Worm (Caenorhabditis elegans) whole organism, mixed stage, embryonic: Measurements from ENCODE around the gene Y47D7A.3.

ENCODE experiments used
- M03D4.4 ChIP-seq: sonication (generic microtip); optimal IDR thresholded peaks from 2 replicates; lab custom pipeline; 2017; ENCODE audit warnings: mild to moderate bottlenecking, missing genetic modification characterization, missing compliant biosample characterization
- bed-3 ChIP-seq: fragments of 200-800 bp; sonication (Bioruptor generic); optimal IDR thresholded peaks from 3 replicates; lab custom pipeline; 2018; ENCODE audit warnings: mild to moderate bottlenecking, missing genetic modification characterization, moderate library complexity, missing compliant biosample characterization
- ceh-39 ChIP-seq: fragments of 150-350 bp; optimal IDR thresholded peaks from 2 replicates; lab custom pipeline; 2014; ENCODE audit warnings: missing biosample characterization, missing genetic modification characterization
- ceh-43 ChIP-seq: fragments of 200-800 bp; sonication (Bioruptor generic); optimal IDR thresholded peaks from 2 replicates; lab custom pipeline; 2018; ENCODE audit warnings: mild to moderate bottlenecking, missing genetic modification characterization, moderate library complexity, missing compliant biosample characterization
- ces-1 ChIP-seq: fragments of 150-350 bp; optimal IDR thresholded peaks from 2 replicates; lab custom pipeline; 2014; ENCODE audit warnings: missing biosample characterization, missing genetic modification reagents, missing genetic modification characterization
- cnd-1 ChIP-seq: fragments of 200-800 bp; sonication (Bioruptor generic); optimal IDR thresholded peaks from 2 replicates; lab custom pipeline; 2018; ENCODE audit warnings: mild to moderate bottlenecking, missing genetic modification characterization, missing compliant biosample characterization
- drap-1 ChIP-seq: fragments of 200-800 bp; sonication (Bioruptor generic); optimal IDR thresholded peaks from 3 replicates; lab custom pipeline; 2018; ENCODE audit warnings: mild to moderate bottlenecking, missing genetic modification characterization, missing compliant biosample characterization
- elt-1 ChIP-seq: sonication (generic microtip); optimal IDR thresholded peaks from 2 replicates; lab custom pipeline; 2017; ENCODE audit warnings: missing genetic modification characterization, mild to moderate bottlenecking, missing compliant biosample characterization, antibody characterized with exemption, moderate library complexity, borderline replicate concordance; ENCODE audit not compliant: insufficient read depth
- elt-3 ChIP-seq: fragments of 150-350 bp; optimal IDR thresholded peaks from 2 replicates; lab custom pipeline; 2014; ENCODE audit warnings: missing biosample characterization, missing genetic modification characterization
- flh-1 ChIP-seq: fragments of 200-800 bp; sonication (Bioruptor generic); optimal IDR thresholded peaks from 2 replicates; lab custom pipeline; 2018; ENCODE audit warnings: mild to moderate bottlenecking, missing genetic modification characterization, moderate library complexity, missing compliant biosample characterization
- ham-2 ChIP-seq: fragments of 200-800 bp; sonication (Bioruptor generic); optimal IDR thresholded peaks from 2 replicates; lab custom pipeline; 2018; ENCODE audit warnings: mild to moderate bottlenecking, missing genetic modification characterization, missing compliant biosample characterization
- hlh-1 ChIP-seq: fragments of 150-350 bp; optimal IDR thresholded peaks from 2 replicates; lab custom pipeline; 2014; ENCODE audit warnings: missing biosample characterization, missing genetic modification reagents, missing genetic modification characterization
- lin-13 ChIP-seq: fragments of 150-350 bp; optimal IDR thresholded peaks from 2 replicates; lab custom pipeline; 2014; ENCODE audit warnings: missing biosample characterization, missing genetic modification characterization
- lin-32 ChIP-seq: fragments of 200-800 bp; sonication (Bioruptor generic); optimal IDR thresholded peaks from 2 replicates; lab custom pipeline; 2018; ENCODE audit warnings: mild to moderate bottlenecking, missing genetic modification characterization, missing compliant biosample characterization
- lsy-2 ChIP-seq: fragments of 150-350 bp; optimal IDR thresholded peaks from 2 replicates; lab custom pipeline; 2014; ENCODE audit warnings: missing biosample characterization, missing genetic modification characterization
- mab-5 ChIP-seq: fragments of 150-350 bp; optimal IDR thresholded peaks from 2 replicates; lab custom pipeline; 2014; ENCODE audit warnings: missing biosample characterization, missing genetic modification characterization
- mep-1 ChIP-seq: fragments of 150-350 bp; optimal IDR thresholded peaks from 2 replicates; lab custom pipeline; 2017; ENCODE audit warnings: missing biosample characterization, missing genetic modification reagents, missing genetic modification characterization, inconsistent platforms
- mls-2 ChIP-seq: sonication (generic microtip); optimal IDR thresholded peaks from 2 replicates; lab custom pipeline; 2016; ENCODE audit warnings: mild to moderate bottlenecking, missing genetic modification characterization, moderate library complexity, missing compliant biosample characterization
- nhr-12 ChIP-seq: fragments of 150-350 bp; optimal IDR thresholded peaks from 2 replicates; lab custom pipeline; 2014; ENCODE audit warnings: missing biosample characterization, missing genetic modification characterization
- nhr-2 ChIP-seq: fragments of 150-350 bp; optimal IDR thresholded peaks from 2 replicates; lab custom pipeline; 2014; ENCODE audit warnings: missing biosample characterization, missing genetic modification characterization
- nhr-237 ChIP-seq: fragments of 150-350 bp; optimal IDR thresholded peaks from 2 replicates; lab custom pipeline; 2014; ENCODE audit warnings: missing biosample characterization, missing genetic modification characterization
- nhr-28 ChIP-seq: fragments of 150-350 bp; optimal IDR thresholded peaks from 2 replicates; lab custom pipeline; 2014; ENCODE audit warnings: missing biosample characterization, missing genetic modification characterization
- pha-4 ChIP-seq: fragments of 150-350 bp; optimal IDR thresholded peaks from 2 replicates; lab custom pipeline; 2018; ENCODE audit warnings: missing biosample characterization, missing genetic modification reagents, missing genetic modification characterization
- sem-2 ChIP-seq: fragments of 200-800 bp; sonication (Bioruptor generic); optimal IDR thresholded peaks from 2 replicates; lab custom pipeline; 2018; ENCODE audit warnings: mild to moderate bottlenecking, missing genetic modification characterization, missing compliant biosample characterization
- snpc-4 ChIP-seq: fragments of 150-350 bp; optimal IDR thresholded peaks from 2 replicates; lab custom pipeline; 2014; ENCODE audit warnings: missing biosample characterization, missing genetic modification characterization
- sptf-1 ChIP-seq: sonication (generic microtip); optimal IDR thresholded peaks from 2 replicates; lab custom pipeline; 2017; ENCODE audit warnings: mild to moderate bottlenecking, missing genetic modification characterization, moderate library complexity, missing compliant biosample characterization
- tbx-8 ChIP-seq: fragments of 200-800 bp; sonication (Bioruptor generic); optimal IDR thresholded peaks from 2 replicates; lab custom pipeline; 2018; ENCODE audit warnings: mild to moderate bottlenecking, missing genetic modification characterization, moderate library complexity, missing compliant biosample characterization
- unc-120 ChIP-seq: sonication (generic microtip); optimal IDR thresholded peaks from 2 replicates; lab custom pipeline; 2017; ENCODE audit warnings: missing genetic modification characterization, missing compliant biosample characterization; ENCODE audit not compliant: poor library complexity, severe bottlenecking
- unc-62 ChIP-seq: fragments of 150-350 bp; optimal IDR thresholded peaks from 2 replicates; lab custom pipeline; 2014; ENCODE audit warnings: missing biosample characterization, missing genetic modification reagents, missing genetic modification characterization
- zip-8 ChIP-seq: fragments of 150-350 bp; optimal IDR thresholded peaks from 2 replicates; lab custom pipeline; 2014; ENCODE audit warnings: missing biosample characterization, missing genetic modification characterization
- ztf-11 ChIP-seq: fragments of 150-350 bp; optimal IDR thresholded peaks from 2 replicates; lab custom pipeline; 2014; ENCODE audit warnings: missing biosample characterization, missing genetic modification characterization

The Y47D7A.3 gene

ce11 chrV:4422127-4422526 lies 11.4 kb downstream of the Y47D7A.3 start, which contains the start of gene skr-7:
skr-7 (plus strand) TSS chrV:4422427.
- TF ChIP-seq nhr-28 (tag; lab: Kevin White, UChicago) (no peak), mab-5 (tag; lab: Kevin White, UChicago) (no peak), lin-32 (GFP tag; lab: Kevin White, UChicago) (no peak)
- TF ChIP-seq, all 35 proteins: peak for 0

ce11 chrV:4423087-4423486 lies 12.3 kb downstream of the Y47D7A.3 start:
- no peak for TF ChIP-seq drap-1 (GFP tag; lab: Kevin White, UChicago)
- TF ChIP-seq lin-13 (tag; lab: Kevin White, UChicago) = no peak
- no peak for TF ChIP-seq pha-4 (tag; lab: Kevin White, UChicago)
- TF ChIP-seq elt-1 (tag; lab: Kevin White, UChicago) = no peak
- no peak for TF ChIP-seq ceh-43 (GFP tag; lab: Kevin White, UChicago)
- TF ChIP-seq unc-62 (GFP tag; lab: Kevin White, UChicago) = no peak
- no peak for TF ChIP-seq mab-5 (tag; lab: Kevin White, UChicago)

- TF ChIP-seq ceh-43 (GFP tag; lab: Kevin White, UChicago) = no peak
- no peak for TF ChIP-seq nhr-237 (tag; lab: Kevin White, UChicago)
- TF ChIP-seq nhr-2 = no peak
- no peak for TF ChIP-seq pha-4 (tag; lab: Kevin White, UChicago)
- TF ChIP-seq zip-8 (tag; lab: Kevin White, UChicago) = no peak
- no peak for TF ChIP-seq lin-13 (tag; lab: Kevin White, UChicago)
- no peak for TF ChIP-seq sptf-1 (tag; lab: Kevin White, UChicago)
- TF ChIP-seq, all 35 proteins: peak for 0
Observed at ce11 chrV:4423860-4424401, 13.2 kb downstream of the Y47D7A.3 start, which contains the start of the genes Y47D7A.9 and Y47D7A.19. Y47D7A.9 (minus strand) TSS chrV:4423960. Y47D7A.19 (plus strand) TSS chrV:4424351.

ce11 chrV:4428202-4428601 lies 17.5 kb downstream of the Y47D7A.3 start, which contains the start of gene Y47D7A.11:
Y47D7A.11 (minus strand) TSS chrV:4428302.
- TF ChIP-seq nhr-12 (tag; lab: Kevin White, UChicago) = no peak

ce11 chrV:4429576-4429975 lies 18.8 kb downstream of the Y47D7A.3 start, which contains the start of gene Y47D7A.12:
Y47D7A.12 (minus strand) TSS chrV:4429676.
- no peak for TF ChIP-seq elt-3
- no peak for TF ChIP-seq ceh-39
- TF ChIP-seq ztf-11 (tag; lab: Kevin White, UChicago) = no peak
- TF ChIP-seq mab-5 (tag; lab: Kevin White, UChicago) = no peak
- no peak for TF ChIP-seq ces-1 (GFP tag; lab: Kevin White, UChicago)
- TF ChIP-seq mls-2 = no peak
- TF ChIP-seq nhr-12 (tag; lab: Kevin White, UChicago) = no peak
- TF ChIP-seq lsy-2 (tag; lab: Kevin White, UChicago) = no peak
- no peak for TF ChIP-seq cnd-1 (tag; lab: Kevin White, UChicago)
- no peak for TF ChIP-seq pha-4 (tag; lab: Kevin White, UChicago)
- TF ChIP-seq sem-2 (GFP tag; lab: Kevin White, UChicago) = no peak
- no peak for TF ChIP-seq flh-1 (GFP tag; lab: Kevin White, UChicago)
- no peak for TF ChIP-seq unc-120
- no peak for TF ChIP-seq zip-8 (tag; lab: Kevin White, UChicago)
- no peak for TF ChIP-seq ham-2 (GFP tag; lab: Kevin White, UChicago)

ce11 chrV:4432783-4433237 lies 22.1 kb downstream of the Y47D7A.3 start, which contains the start of gene Y47D7A.15:
Y47D7A.15 (minus strand) TSS chrV:4433187.
- TF ChIP-seq bed-3 (GFP tag; lab: Kevin White, UChicago) (no peak), sem-2 (GFP tag; lab: Kevin White, UChicago) (no peak), mep-1 (tag; lab: Kevin White, UChicago) (no peak), drap-1 (GFP tag; lab: Kevin White, UChicago) (no peak), hlh-1 (tag; lab: Kevin White, UChicago) (no peak), ham-2 (GFP tag; lab: Kevin White, UChicago) (no peak), unc-62 (GFP tag; lab: Kevin White, UChicago) (no peak), lin-32 (GFP tag; lab: Kevin White, UChicago) (no peak), flh-1 (GFP tag; lab: Kevin White, UChicago) (no peak), cnd-1 (tag; lab: Kevin White, UChicago) (no peak), mab-5 (tag; lab: Kevin White, UChicago) (no peak), M03D4.4 (no peak), snpc-4 (tag; lab: Kevin White, UChicago) (no peak), tbx-8 (GFP tag; lab: Kevin White, UChicago) (no peak), sptf-1 (tag; lab: Kevin White, UChicago) (no peak)
